Worm (Caenorhabditis elegans) whole organism, mixed stage, embryonic: ENCODE data around the gene dlc-2.

Source experiments
- ceh-43 ChIP-seq: fragments of 200-800 bp; sonication (Bioruptor generic); optimal IDR thresholded peaks from 2 replicates; lab custom pipeline; 2018; ENCODE audit warnings: mild to moderate bottlenecking, missing genetic modification characterization, moderate library complexity, missing compliant biosample characterization
- elt-3 ChIP-seq: fragments of 150-350 bp; optimal IDR thresholded peaks from 2 replicates; lab custom pipeline; 2014; ENCODE audit warnings: missing biosample characterization, missing genetic modification characterization
- mep-1 ChIP-seq: fragments of 150-350 bp; optimal IDR thresholded peaks from 2 replicates; lab custom pipeline; 2017; ENCODE audit warnings: missing biosample characterization, missing genetic modification reagents, missing genetic modification characterization, inconsistent platforms
- snpc-4 ChIP-seq: fragments of 150-350 bp; optimal IDR thresholded peaks from 2 replicates; lab custom pipeline; 2014; ENCODE audit warnings: missing biosample characterization, missing genetic modification characterization
- unc-39 ChIP-seq: fragments of 150-350 bp; optimal IDR thresholded peaks from 2 replicates; lab custom pipeline; 2014; ENCODE audit warnings: missing biosample characterization, missing genetic modification characterization

DNA sequence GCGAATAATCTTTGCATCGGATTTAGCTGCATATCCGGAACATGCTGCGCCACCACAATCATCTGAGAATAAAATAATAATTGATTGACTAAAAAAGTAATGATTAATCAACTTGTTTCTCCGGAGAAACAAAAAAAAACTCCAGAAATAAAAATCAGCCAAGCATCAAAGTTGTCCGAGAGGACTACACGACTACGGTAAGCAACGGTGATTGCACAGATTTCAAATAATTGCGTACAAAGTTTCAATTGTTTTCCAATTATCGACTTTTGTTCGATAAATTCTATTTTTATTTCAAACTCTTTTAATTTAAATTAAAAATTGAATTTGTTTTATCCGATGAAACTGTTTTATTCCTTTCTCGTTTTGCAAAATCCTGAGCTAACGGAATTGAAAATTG is 18.0 kb downstream of the dlc-2 start, which contains the start of gene cpsf-4:
- TF ChIP-seq unc-39 (no peak), mep-1 (tag; lab: Kevin White, UChicago) (no peak), ceh-43 (GFP tag; lab: Kevin White, UChicago) (no peak), snpc-4 (tag; lab: Kevin White, UChicago) (no peak), elt-3 (tag; lab: Kevin White, UChicago) (no peak)
